Fruit fly (Drosophila melanogaster) whole organism, embryonic: ENCODE measurements around the gene Tsp66A.

Experiments used
- CG10209 ChIP-seq: fragments of 200-800 bp; sonication (Bioruptor generic); optimal IDR thresholded peaks from 3 replicates; lab custom pipeline; 2017; ENCODE audit warnings: missing biosample characterization, mild to moderate bottlenecking, missing genetic modification characterization, missing genetic modification reagents
- CG1024 ChIP-seq: fragments of 200-800 bp; sonication (Bioruptor generic); IDR thresholded peaks from 2 replicates; pipeline ENCODE4 v1.3.6; 2022; ENCODE audit warnings: missing biosample characterization, missing genetic modification characterization
- CG10543 ChIP-seq: fragments of 200-800 bp; sonication (Bioruptor generic); optimal IDR thresholded peaks from 3 replicates; lab custom pipeline; 2017; ENCODE audit warnings: missing biosample characterization, mild to moderate bottlenecking, missing genetic modification characterization, moderate library complexity
- CG10979 ChIP-seq: fragments of 200-800 bp; sonication (Bioruptor generic); optimal IDR thresholded peaks from 2 replicates; lab custom pipeline; 2018; ENCODE audit warnings: missing biosample characterization, mild to moderate bottlenecking, missing genetic modification characterization, moderate library complexity
- CG11456 ChIP-seq: fragments of 200-800 bp; sonication (Bioruptor generic); IDR thresholded peaks from 3 replicates; pipeline ENCODE4 v1.3.6; 2022; ENCODE audit warnings: missing biosample characterization, missing genetic modification characterization
- CG12071 ChIP-seq: fragments of 200-800 bp; sonication (Bioruptor generic); optimal IDR thresholded peaks from 3 replicates; lab custom pipeline; 2018; ENCODE audit warnings: missing biosample characterization, mild to moderate bottlenecking, missing genetic modification characterization
- CG14965 ChIP-seq: fragments of 200-800 bp; sonication (Bioruptor generic); optimal IDR thresholded peaks from 2 replicates; lab custom pipeline; 2016; ENCODE audit warnings: missing biosample characterization, missing genetic modification characterization, borderline replicate concordance
- CG1602 ChIP-seq: fragments of 200-800 bp; sonication (Bioruptor generic); optimal IDR thresholded peaks from 3 replicates; lab custom pipeline; 2016; ENCODE audit warnings: missing biosample characterization, missing genetic modification characterization
- CG1647 ChIP-seq: fragments of 200-800 bp; sonication (Bioruptor generic); optimal IDR thresholded peaks from 3 replicates; lab custom pipeline; 2016; ENCODE audit warnings: missing biosample characterization, missing genetic modification characterization
- CG17829 ChIP-seq: fragments of 200-800 bp; optimal IDR thresholded peaks from 2 replicates; lab custom pipeline; 2019; ENCODE audit warnings: missing biosample characterization, mild to moderate bottlenecking, missing genetic modification characterization, moderate library complexity
- CG18011 ChIP-seq: fragments of 200-800 bp; sonication (Bioruptor generic); optimal IDR thresholded peaks from 2 replicates; lab custom pipeline; 2017; ENCODE audit warnings: missing biosample characterization, missing genetic modification characterization, mild to moderate bottlenecking, moderate library complexity, missing genotype
- CG2199 ChIP-seq: fragments of 200-800 bp; sonication (Bioruptor generic); IDR thresholded peaks from 3 replicates; pipeline ENCODE4 v1.3.6; 2022; ENCODE audit warnings: missing biosample characterization, missing genetic modification characterization
- CG2202 ChIP-seq: fragments of 200-800 bp; sonication (Bioruptor generic); optimal IDR thresholded peaks from 2 replicates; lab custom pipeline; 2018; ENCODE audit warnings: missing biosample characterization, mild to moderate bottlenecking, missing genetic modification characterization
- CG30403 ChIP-seq: fragments of 200-800 bp; sonication (Bioruptor generic); optimal IDR thresholded peaks from 3 replicates; lab custom pipeline; 2016; ENCODE audit warnings: missing biosample characterization, missing genetic modification characterization
- CG31224 ChIP-seq: fragments of 200-800 bp; sonication (Bioruptor generic); IDR thresholded peaks from 2 replicates; pipeline ENCODE4 v1.3.6; 2022; ENCODE audit warnings: missing biosample characterization, missing genetic modification characterization
- CG3281 ChIP-seq: fragments of 200-800 bp; sonication (Bioruptor generic); optimal IDR thresholded peaks from 3 replicates; lab custom pipeline; 2017; ENCODE audit warnings: missing biosample characterization, mild to moderate bottlenecking, missing genetic modification characterization
- CG34422 ChIP-seq: fragments of 200-800 bp; sonication (Bioruptor generic); IDR thresholded peaks from 3 replicates; pipeline ENCODE4 v1.3.6; 2022; ENCODE audit warnings: missing biosample characterization, missing genetic modification characterization
- CG6791 ChIP-seq: fragments of 200-800 bp; sonication (Bioruptor generic); IDR thresholded peaks from 3 replicates; pipeline ENCODE4 v1.3.6; 2022; ENCODE audit warnings: missing biosample characterization, missing genetic modification characterization; ENCODE audit not compliant: partially characterized antibody
- CG7271 ChIP-seq: fragments of 200-800 bp; sonication (Bioruptor generic); optimal IDR thresholded peaks from 2 replicates; lab custom pipeline; 2018; ENCODE audit warnings: missing biosample characterization, mild to moderate bottlenecking, missing genetic modification characterization, moderate library complexity
- CG7556 ChIP-seq: fragments of 200-800 bp; sonication (Bioruptor generic); optimal IDR thresholded peaks from 2 replicates; lab custom pipeline; 2017; ENCODE audit warnings: missing biosample characterization, mild to moderate bottlenecking, missing genetic modification characterization
- CG8388 ChIP-seq: fragments of 200-800 bp; sonication (Bioruptor generic); optimal IDR thresholded peaks from 2 replicates; lab custom pipeline; 2019; ENCODE audit warnings: missing biosample characterization, mild to moderate bottlenecking, missing genetic modification characterization, moderate library complexity
- Drgx ChIP-seq: fragments of 200-800 bp; sonication (Bioruptor generic); IDR thresholded peaks from 2 replicates; pipeline ENCODE4 v1.3.6; 2022; ENCODE audit warnings: missing biosample characterization, missing genetic modification characterization
- Meics ChIP-seq: fragments of 200-800 bp; sonication (Bioruptor generic); optimal IDR thresholded peaks from 2 replicates; lab custom pipeline; 2017; ENCODE audit warnings: missing biosample characterization, mild to moderate bottlenecking, missing genetic modification characterization
- Ptx1 ChIP-seq: fragments of 200-800 bp; sonication (Bioruptor generic); IDR thresholded peaks from 2 replicates; pipeline ENCODE4 v1.3.6; 2022; ENCODE audit warnings: missing biosample characterization, missing genetic modification characterization
- Sox102F ChIP-seq: fragments of 200-800 bp; sonication (Bioruptor generic); optimal IDR thresholded peaks from 2 replicates; lab custom pipeline; 2018; ENCODE audit warnings: missing biosample characterization, mild to moderate bottlenecking, missing genetic modification characterization, moderate library complexity
- ac ChIP-seq: fragments of 200-800 bp; sonication (Bioruptor generic); optimal IDR thresholded peaks from 3 replicates; lab custom pipeline; 2017; ENCODE audit warnings: missing biosample characterization, mild to moderate bottlenecking, missing genetic modification characterization
- bbx ChIP-seq: fragments of 200-800 bp; sonication (Bioruptor generic); IDR thresholded peaks from 2 replicates; pipeline ENCODE4 v1.3.6; 2022; ENCODE audit warnings: missing biosample characterization, missing genetic modification characterization; ENCODE audit not compliant: partially characterized antibody
- corto ChIP-seq: fragments of 200-800 bp; sonication (Bioruptor generic); optimal IDR thresholded peaks from 2 replicates; lab custom pipeline; 2016; ENCODE audit warnings: missing biosample characterization, mild to moderate bottlenecking, missing genetic modification characterization, moderate library complexity
- crc ChIP-seq: fragments of 200-800 bp; sonication (Bioruptor generic); optimal IDR thresholded peaks from 2 replicates; lab custom pipeline; 2016; ENCODE audit warnings: missing biosample characterization, missing genetic modification characterization
- danr ChIP-seq: fragments of 200-800 bp; sonication (Bioruptor generic); IDR thresholded peaks from 2 replicates; pipeline ENCODE4 v1.3.6; 2022; ENCODE audit warnings: missing biosample characterization, missing genetic modification characterization
- dimm ChIP-seq: fragments of 200-800 bp; sonication (Bioruptor generic); IDR thresholded peaks from 2 replicates; pipeline ENCODE4 v1.3.6; 2022; ENCODE audit warnings: missing biosample characterization, missing genetic modification characterization
- dmrt11E ChIP-seq: fragments of 200-800 bp; sonication (Bioruptor generic); optimal IDR thresholded peaks from 3 replicates; lab custom pipeline; 2018; ENCODE audit warnings: missing biosample characterization, mild to moderate bottlenecking, missing genetic modification characterization, moderate library complexity
- dmrt99B ChIP-seq: fragments of 200-800 bp; sonication (Bioruptor generic); optimal IDR thresholded peaks from 2 replicates; lab custom pipeline; 2018; ENCODE audit warnings: missing biosample characterization, mild to moderate bottlenecking, missing genetic modification characterization, moderate library complexity
- ems ChIP-seq: fragments of 200-800 bp; sonication (Bioruptor generic); optimal IDR thresholded peaks from 3 replicates; lab custom pipeline; 2016; ENCODE audit warnings: missing biosample characterization, missing genetic modification characterization
- esg ChIP-seq: fragments of 200-800 bp; sonication (Bioruptor generic); conservative IDR thresholded peaks from 2 replicates; pipeline ENCODE4 v1.3.6; 2022; ENCODE audit warnings: missing biosample characterization, missing genetic modification characterization
- hbn ChIP-seq: fragments of 200-800 bp; sonication (Bioruptor generic); IDR thresholded peaks from 2 replicates; pipeline ENCODE4 v1.3.6; 2022; ENCODE audit warnings: missing biosample characterization, missing genetic modification characterization; ENCODE audit not compliant: partially characterized antibody
- inv ChIP-seq: fragments of 200-800 bp; sonication (Bioruptor generic); IDR thresholded peaks from 2 replicates; pipeline ENCODE4 v1.3.6; 2022; ENCODE audit warnings: missing biosample characterization, missing genetic modification characterization; ENCODE audit not compliant: partially characterized antibody
- knrl ChIP-seq: fragments of 200-800 bp; sonication (Bioruptor generic); IDR thresholded peaks from 3 replicates; pipeline ENCODE4 v1.3.6; 2022; ENCODE audit warnings: missing biosample characterization, missing genetic modification characterization; ENCODE audit not compliant: partially characterized antibody
- lab ChIP-seq: fragments of 200-800 bp; sonication (Bioruptor generic); optimal IDR thresholded peaks from 3 replicates; lab custom pipeline; 2017; ENCODE audit warnings: missing biosample characterization, missing genetic modification characterization, mild to moderate bottlenecking, moderate library complexity, missing genetic modification reagents
- maf-S ChIP-seq: fragments of 200-800 bp; sonication (Bioruptor generic); optimal IDR thresholded peaks from 2 replicates; lab custom pipeline; 2016; ENCODE audit warnings: missing biosample characterization, missing genetic modification characterization
- nmo ChIP-seq: fragments of 200-800 bp; sonication (Bioruptor generic); optimal IDR thresholded peaks from 2 replicates; lab custom pipeline; 2018; ENCODE audit warnings: missing biosample characterization, mild to moderate bottlenecking, missing genetic modification characterization, moderate library complexity
- nom ChIP-seq: fragments of 200-800 bp; sonication (Bioruptor generic); optimal IDR thresholded peaks from 2 replicates; lab custom pipeline; 2017; ENCODE audit warnings: missing biosample characterization, missing genetic modification characterization, mild to moderate bottlenecking, moderate library complexity, missing genetic modification reagents
- pzg ChIP-seq: fragments of 200-800 bp; sonication (Bioruptor generic); optimal IDR thresholded peaks from 3 replicates; lab custom pipeline; 2018; ENCODE audit warnings: missing biosample characterization, mild to moderate bottlenecking, missing genetic modification characterization, moderate library complexity
- rib ChIP-seq: fragments of 200-800 bp; sonication (Bioruptor generic); IDR thresholded peaks from 2 replicates; pipeline ENCODE4 v1.3.6; 2022; ENCODE audit warnings: missing biosample characterization, missing genetic modification characterization
- sima ChIP-seq: fragments of 200-800 bp; sonication (Bioruptor generic); optimal IDR thresholded peaks from 2 replicates; lab custom pipeline; 2016; ENCODE audit warnings: missing biosample characterization, missing genetic modification characterization
- slbo ChIP-seq: fragments of 200-800 bp; sonication (Bioruptor generic); IDR thresholded peaks from 2 replicates; pipeline ENCODE4 v1.3.6; 2022; ENCODE audit warnings: missing biosample characterization, missing genetic modification characterization
- toy ChIP-seq: fragments of 200-800 bp; sonication (Bioruptor generic); IDR thresholded peaks from 2 replicates; pipeline ENCODE4 v1.3.6; 2022; ENCODE audit warnings: missing biosample characterization, missing genetic modification characterization
- wdn ChIP-seq: fragments of 200-800 bp; sonication (Bioruptor generic); IDR thresholded peaks from 2 replicates; pipeline ENCODE4 v1.3.6; 2022; ENCODE audit warnings: missing biosample characterization, missing genetic modification characterization
- wor ChIP-seq: fragments of 200-800 bp; sonication (Bioruptor generic); IDR thresholded peaks from 2 replicates; pipeline ENCODE4 v1.3.6; 2022; ENCODE audit warnings: missing biosample characterization, missing genetic modification characterization

Tsp66A gene

DNA sequence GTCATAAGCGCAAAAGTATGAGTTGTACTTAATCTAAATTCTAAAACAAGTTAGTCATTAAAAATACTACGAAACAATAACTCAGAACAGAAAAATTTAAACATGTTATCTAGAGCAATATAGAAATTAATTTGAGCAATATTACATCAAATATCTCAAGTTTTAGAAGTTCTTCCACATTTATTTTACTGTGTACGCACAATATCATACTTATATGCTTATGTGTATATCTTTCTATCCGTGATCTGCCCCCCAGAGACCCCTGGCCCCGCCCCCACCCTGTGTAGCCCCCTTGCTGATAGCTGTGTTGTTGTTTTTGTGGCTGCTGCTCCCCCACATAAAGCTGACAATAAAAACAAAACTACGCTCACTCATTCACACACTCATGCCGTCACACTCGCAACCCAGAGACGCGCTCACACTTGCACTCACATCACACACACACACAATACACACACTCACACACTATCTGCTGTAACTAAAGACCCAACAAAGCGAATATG is 31.9 kb upstream of the Tsp66A start (continued):
- no peak for TF ChIP-seq CG12071 (GFP tag; lab: Kevin White, UChicago)
- TF ChIP-seq rib (GFP tag; lab: Robert Waterston, UW) = peak; percentile 76
- no peak for TF ChIP-seq danr
- TF ChIP-seq maf-S = no peak
- no peak for TF ChIP-seq CG10209 (GFP tag; lab: Kevin White, UChicago)
- no peak for TF ChIP-seq CG7271 (tag; lab: Kevin White, UChicago)
- peak; percentile 15 for TF ChIP-seq nmo
- TF ChIP-seq sima = no peak
- no peak for TF ChIP-seq knrl (GFP tag; lab: Robert Waterston, UW)
- peak; percentile 38 for TF ChIP-seq dmrt11E (tag; lab: Kevin White, UChicago)
- TF ChIP-seq esg (GFP tag; lab: Robert Waterston, UW) = peak; percentile 36; the same call in 1 of the 2 replicates
- TF ChIP-seq CG6791 (GFP tag; lab: Robert Waterston, UW) = peak; percentile 10; the same call in 1 of the 3 replicates
- TF ChIP-seq CG1647 (GFP tag; lab: Kevin White, UChicago) = no peak
- no peak for TF ChIP-seq CG18011
- TF ChIP-seq CG10979 (tag; lab: Kevin White, UChicago) = peak; percentile 59
- TF ChIP-seq bbx = no peak
- no peak for TF ChIP-seq wor
- peak; percentile 34 for TF ChIP-seq CG3281 (GFP tag; lab: Kevin White, UChicago)
- 0 out of 3 replicates have a peak, but pooled peaks have one; percentile 11 for TF ChIP-seq CG34422
- peak; percentile 35 for TF ChIP-seq Sox102F (GFP tag; lab: Kevin White, UChicago)
- no peak for TF ChIP-seq CG14965 (GFP tag; lab: Kevin White, UChicago)
- TF ChIP-seq ac = no peak
- TF ChIP-seq CG30403 (GFP tag; lab: Kevin White, UChicago) = no peak
- TF ChIP-seq dimm (GFP tag; lab: Robert Waterston, UW) = no peak
- TF ChIP-seq corto = no peak
- TF ChIP-seq Drgx (GFP tag; lab: Robert Waterston, UW) = peak; percentile 63
- no peak for TF ChIP-seq hbn (GFP tag; lab: Robert Waterston, UW)
- peak; percentile 33 for TF ChIP-seq dmrt99B (tag; lab: Kevin White, UChicago)
- no peak for TF ChIP-seq ems
- no peak for TF ChIP-seq inv (GFP tag; lab: Robert Waterston, UW)
- no peak for TF ChIP-seq toy (GFP tag; lab: Robert Waterston, UW)
- TF ChIP-seq pzg (GFP tag; lab: Kevin White, UChicago) = no peak
- peak; percentile 4 for TF ChIP-seq lab (GFP tag; lab: Kevin White, UChicago)
- TF ChIP-seq Meics (GFP tag; lab: Kevin White, UChicago) = peak; percentile 12
- 0 out of 2 replicates have a peak, but pooled peaks have one; percentile 3 for TF ChIP-seq CG1024 (GFP tag; lab: Robert Waterston, UW)
- peak; percentile 49 for TF ChIP-seq CG10543 (GFP tag; lab: Kevin White, UChicago)
- peak; percentile 11 for TF ChIP-seq CG8388
- no peak for TF ChIP-seq CG17829 (tag; lab: Kevin White, UChicago)
- peak; percentile 57; the same call in 1 of the 3 replicates for TF ChIP-seq CG2199 (GFP tag; lab: Robert Waterston, UW)
- no peak for TF ChIP-seq crc (GFP tag; lab: Kevin White, UChicago)
- TF ChIP-seq CG31224 (GFP tag; lab: Robert Waterston, UW) = 0 out of 2 replicates have a peak, but pooled peaks have one; percentile 15
- TF ChIP-seq slbo = peak; percentile 35; the same call in 1 of the 2 replicates
- TF ChIP-seq CG2202 (tag; lab: Kevin White, UChicago) = no peak
- no peak for TF ChIP-seq CG11456 (GFP tag; lab: Robert Waterston, UW)
- peak; percentile 28 for TF ChIP-seq CG7556 (GFP tag; lab: Kevin White, UChicago)
- peak; percentile 54 for TF ChIP-seq nom (GFP tag; lab: Kevin White, UChicago)
- no peak for TF ChIP-seq wdn (GFP tag; lab: Robert Waterston, UW)
- TF ChIP-seq CG1602 (GFP tag; lab: Kevin White, UChicago) = no peak
- TF ChIP-seq Ptx1 (GFP tag; lab: Robert Waterston, UW) = 0 out of 2 replicates have a peak, but pooled peaks have one; percentile 37
